Fruit fly (Drosophila melanogaster) whole organism, embryonic: Measurements from ENCODE around the gene IFT54.

Source experiments
- Asciz ChIP-seq: fragments of 200-800 bp; sonication (Bioruptor generic); optimal IDR thresholded peaks from 2 replicates; lab custom pipeline; 2017; ENCODE audit warnings: missing biosample characterization, mild to moderate bottlenecking, missing genetic modification characterization, missing genetic modification reagents
- BEAF-32 ChIP-seq: fragments of 200-800 bp; sonication (Bioruptor generic); optimal IDR thresholded peaks from 3 replicates; lab custom pipeline; 2017; ENCODE audit warnings: missing biosample characterization, missing genetic modification characterization, mild to moderate bottlenecking, moderate library complexity, missing genetic modification reagents
- Bteb2 ChIP-seq: fragments of 200-800 bp; sonication (Bioruptor generic); optimal IDR thresholded peaks from 2 replicates; lab custom pipeline; 2016; ENCODE audit warnings: missing biosample characterization, missing genetic modification characterization
- CG11560 ChIP-seq: fragments of 200-800 bp; sonication (Bioruptor generic); IDR thresholded peaks from 3 replicates; pipeline ENCODE4 v1.3.6; 2022; ENCODE audit warnings: missing biosample characterization, missing genetic modification characterization
- CG13894 ChIP-seq: fragments of 200-800 bp; sonication (Bioruptor generic); optimal IDR thresholded peaks from 3 replicates; lab custom pipeline; 2018; ENCODE audit warnings: missing biosample characterization, mild to moderate bottlenecking, missing genetic modification characterization, moderate library complexity
- CG14860 ChIP-seq: fragments of 200-800 bp; sonication (Bioruptor generic); IDR thresholded peaks from 3 replicates; pipeline ENCODE4 v1.3.6; 2022; ENCODE audit warnings: missing biosample characterization, missing genetic modification characterization; ENCODE audit not compliant: partially characterized antibody
- CG17385 ChIP-seq: fragments of 200-800 bp; sonication (Bioruptor generic); optimal IDR thresholded peaks from 3 replicates; lab custom pipeline; 2018; ENCODE audit warnings: missing biosample characterization, mild to moderate bottlenecking, missing genetic modification characterization
- CG17612 ChIP-seq: fragments of 200-800 bp; sonication (Bioruptor generic); IDR thresholded peaks from 2 replicates; pipeline ENCODE4 v1.3.6; 2022; ENCODE audit warnings: missing biosample characterization, missing genetic modification characterization
- CG18764 ChIP-seq: fragments of 200-800 bp; sonication (Bioruptor generic); optimal IDR thresholded peaks from 3 replicates; lab custom pipeline; 2016; ENCODE audit warnings: missing biosample characterization, missing genetic modification characterization
- CG2120 ChIP-seq: fragments of 200-800 bp; sonication (Bioruptor generic); optimal IDR thresholded peaks from 3 replicates; lab custom pipeline; 2016; ENCODE audit warnings: missing biosample characterization, missing genetic modification characterization
- CG2199 ChIP-seq: fragments of 200-800 bp; sonication (Bioruptor generic); IDR thresholded peaks from 3 replicates; pipeline ENCODE4 v1.3.6; 2022; ENCODE audit warnings: missing biosample characterization, missing genetic modification characterization
- CG2202 ChIP-seq: fragments of 200-800 bp; sonication (Bioruptor generic); optimal IDR thresholded peaks from 2 replicates; lab custom pipeline; 2018; ENCODE audit warnings: missing biosample characterization, mild to moderate bottlenecking, missing genetic modification characterization
- CG30431 ChIP-seq: fragments of 200-800 bp; sonication (Bioruptor generic); optimal IDR thresholded peaks from 2 replicates; lab custom pipeline; 2017; ENCODE audit warnings: missing biosample characterization, missing genetic modification characterization
- CG33557 ChIP-seq: fragments of 200-800 bp; sonication (Bioruptor generic); optimal IDR thresholded peaks from 2 replicates; lab custom pipeline; 2019; ENCODE audit warnings: missing biosample characterization, mild to moderate bottlenecking, missing genetic modification characterization, moderate library complexity
- CG4404 ChIP-seq: fragments of 200-800 bp; sonication (Bioruptor generic); IDR thresholded peaks from 2 replicates; pipeline ENCODE4 v1.3.6; 2022; ENCODE audit warnings: missing biosample characterization, missing genetic modification characterization
- CG4424 ChIP-seq: fragments of 200-800 bp; sonication (Bioruptor generic); optimal IDR thresholded peaks from 3 replicates; lab custom pipeline; 2016; ENCODE audit warnings: missing biosample characterization, missing genetic modification characterization
- CG6254 ChIP-seq: fragments of 200-800 bp; sonication (Bioruptor generic); optimal IDR thresholded peaks from 3 replicates; lab custom pipeline; 2017; ENCODE audit warnings: mild to moderate bottlenecking, missing biosample characterization, missing genetic modification reagents, missing genetic modification characterization
- CG7928 ChIP-seq: fragments of 200-800 bp; sonication (Bioruptor generic); optimal IDR thresholded peaks from 2 replicates; lab custom pipeline; 2017; ENCODE audit warnings: missing biosample characterization, mild to moderate bottlenecking, missing genetic modification characterization
- CG8388 ChIP-seq: fragments of 200-800 bp; sonication (Bioruptor generic); optimal IDR thresholded peaks from 2 replicates; lab custom pipeline; 2019; ENCODE audit warnings: missing biosample characterization, mild to moderate bottlenecking, missing genetic modification characterization, moderate library complexity
- CG8924 ChIP-seq: fragments of 200-800 bp; optimal IDR thresholded peaks from 3 replicates; lab custom pipeline; 2019; ENCODE audit warnings: missing biosample characterization, mild to moderate bottlenecking, missing genetic modification characterization, moderate library complexity
- CoRest ChIP-seq: fragments of 200-800 bp; sonication (Bioruptor generic); optimal IDR thresholded peaks from 3 replicates; lab custom pipeline; 2018; ENCODE audit warnings: missing biosample characterization, mild to moderate bottlenecking, missing genetic modification characterization, moderate library complexity
- CrebB ChIP-seq: fragments of 200-800 bp; sonication (Bioruptor generic); optimal IDR thresholded peaks from 3 replicates; lab custom pipeline; 2018; ENCODE audit warnings: missing biosample characterization, mild to moderate bottlenecking, missing genetic modification characterization
- D19A ChIP-seq: fragments of 200-800 bp; optimal IDR thresholded peaks from 3 replicates; lab custom pipeline; 2019; ENCODE audit warnings: missing biosample characterization, mild to moderate bottlenecking, missing genetic modification characterization, moderate library complexity
- Dad ChIP-seq: fragments of 200-800 bp; sonication (Bioruptor generic); optimal IDR thresholded peaks from 3 replicates; lab custom pipeline; 2016; ENCODE audit warnings: missing biosample characterization, missing genetic modification characterization
- Dek ChIP-seq: fragments of 200-800 bp; sonication (Bioruptor generic); optimal IDR thresholded peaks from 3 replicates; lab custom pipeline; 2019; ENCODE audit warnings: missing biosample characterization, mild to moderate bottlenecking, missing genetic modification characterization, moderate library complexity
- Doc2 ChIP-seq: fragments of 200-800 bp; sonication (Bioruptor generic); IDR thresholded peaks from 2 replicates; pipeline ENCODE4 v1.3.6; 2022; ENCODE audit warnings: missing biosample characterization, missing genetic modification characterization
- Eip74EF ChIP-seq, 2 experiments: fragments of 200-800 bp in 1 of 2; fragments of >200 bp in 1 of 2; sonication (Bioruptor generic) in 1 of 2; optimal IDR thresholded peaks; 2 replicates each; lab custom pipeline; 2017 to 2019; ENCODE audit warnings: missing biosample characterization in 2 of 2, missing genetic modification characterization in 2 of 2, mild to moderate bottlenecking in 1 of 2, moderate library complexity in 1 of 2
- Meics ChIP-seq: fragments of 200-800 bp; sonication (Bioruptor generic); optimal IDR thresholded peaks from 2 replicates; lab custom pipeline; 2017; ENCODE audit warnings: missing biosample characterization, mild to moderate bottlenecking, missing genetic modification characterization
- NC2α ChIP-seq: fragments of 200-800 bp; sonication (Bioruptor generic); optimal IDR thresholded peaks from 2 replicates; lab custom pipeline; 2016; ENCODE audit warnings: missing biosample characterization, missing genetic modification characterization
- Nf-YC ChIP-seq: fragments of 200-800 bp; optimal IDR thresholded peaks from 3 replicates; lab custom pipeline; 2019; ENCODE audit warnings: missing biosample characterization, mild to moderate bottlenecking, missing genetic modification characterization, moderate library complexity
- Taf1 ChIP-seq: fragments of 200-800 bp; sonication (Bioruptor generic); IDR thresholded peaks from 2 replicates; pipeline ENCODE4 v1.3.6; 2022; ENCODE audit warnings: missing biosample characterization, missing genetic modification characterization
- Vsx1 ChIP-seq: fragments of 200-800 bp; sonication (Bioruptor generic); optimal IDR thresholded peaks from 2 replicates; lab custom pipeline; 2017; ENCODE audit warnings: missing biosample characterization, mild to moderate bottlenecking, missing genetic modification characterization, missing genetic modification reagents
- amos ChIP-seq: fragments of 200-800 bp; sonication (Bioruptor generic); IDR thresholded peaks from 2 replicates; pipeline ENCODE4 v1.3.6; 2022; ENCODE audit warnings: missing biosample characterization, missing genetic modification characterization; ENCODE audit not compliant: partially characterized antibody
- bab2 ChIP-seq: fragments of 200-800 bp; sonication (Bioruptor generic); optimal IDR thresholded peaks from 2 replicates; lab custom pipeline; 2016; ENCODE audit warnings: missing biosample characterization, missing genetic modification characterization
- dysf ChIP-seq: fragments of 200-800 bp; sonication (Bioruptor generic); IDR thresholded peaks from 3 replicates; pipeline ENCODE4 v1.3.6; 2022; ENCODE audit warnings: missing biosample characterization, missing genetic modification characterization
- emc ChIP-seq: fragments of 200-800 bp; sonication (Bioruptor generic); optimal IDR thresholded peaks from 2 replicates; lab custom pipeline; 2016; ENCODE audit warnings: missing biosample characterization, missing genetic modification characterization
- en ChIP-seq: fragments of 200-800 bp; sonication (Bioruptor generic); optimal IDR thresholded peaks from 2 replicates; lab custom pipeline; 2016; ENCODE audit warnings: missing biosample characterization, missing genetic modification characterization
- fd3F ChIP-seq: fragments of 200-800 bp; sonication (Bioruptor generic); optimal IDR thresholded peaks from 2 replicates; lab custom pipeline; 2018; ENCODE audit warnings: missing biosample characterization, mild to moderate bottlenecking, missing genetic modification characterization, moderate library complexity
- fd64A ChIP-seq: fragments of 200-800 bp; sonication (Bioruptor generic); optimal IDR thresholded peaks from 3 replicates; lab custom pipeline; 2018; ENCODE audit warnings: missing biosample characterization, mild to moderate bottlenecking, missing genetic modification characterization
- gcm ChIP-seq: fragments of 200-800 bp; sonication (Bioruptor generic); optimal IDR thresholded peaks from 2 replicates; lab custom pipeline; 2019; ENCODE audit warnings: missing biosample characterization, mild to moderate bottlenecking, missing genetic modification characterization, moderate library complexity
- her ChIP-seq: fragments of 200-800 bp; sonication (Bioruptor generic); optimal IDR thresholded peaks from 2 replicates; lab custom pipeline; 2016; ENCODE audit warnings: missing biosample characterization, missing genetic modification characterization
- ken ChIP-seq: fragments of 200-800 bp; sonication (Bioruptor generic); IDR thresholded peaks from 3 replicates; pipeline ENCODE4 v1.3.6; 2022; ENCODE audit warnings: missing biosample characterization, missing genetic modification characterization
- lmd ChIP-seq: fragments of 200-800 bp; sonication (Bioruptor generic); IDR thresholded peaks from 2 replicates; pipeline ENCODE4 v1.3.6; 2022; ENCODE audit warnings: missing biosample characterization, missing genetic modification characterization
- mirr ChIP-seq: fragments of 200-800 bp; sonication (Bioruptor generic); optimal IDR thresholded peaks from 3 replicates; lab custom pipeline; 2018; ENCODE audit warnings: missing biosample characterization, mild to moderate bottlenecking, missing genetic modification characterization
- sd ChIP-seq: fragments of 200-800 bp; sonication (Bioruptor generic); optimal IDR thresholded peaks from 3 replicates; lab custom pipeline; 2018; ENCODE audit warnings: missing biosample characterization, mild to moderate bottlenecking, missing genetic modification characterization, moderate library complexity
- sens-2 ChIP-seq: fragments of 200-800 bp; sonication (Bioruptor generic); IDR thresholded peaks from 2 replicates; pipeline ENCODE4 v1.3.6; 2022; ENCODE audit warnings: missing biosample characterization, missing genetic modification characterization
- sr ChIP-seq: fragments of 200-800 bp; sonication (Bioruptor generic); IDR thresholded peaks from 3 replicates; pipeline ENCODE4 v1.3.6; 2022; ENCODE audit warnings: missing biosample characterization, missing genetic modification characterization
- tgo ChIP-seq: fragments of 200-800 bp; sonication (Bioruptor generic); IDR thresholded peaks from 3 replicates; pipeline ENCODE4 v1.3.6; 2022; ENCODE audit warnings: missing biosample characterization, missing genetic modification characterization
- trh ChIP-seq: fragments of 200-800 bp; sonication (Bioruptor generic); optimal IDR thresholded peaks from 2 replicates; lab custom pipeline; 2016; ENCODE audit warnings: missing biosample characterization, missing genetic modification characterization
- vnd ChIP-seq: fragments of 200-800 bp; sonication (Bioruptor generic); IDR thresholded peaks from 3 replicates; pipeline ENCODE4 v1.3.6; 2022; ENCODE audit warnings: missing biosample characterization, missing genetic modification characterization; ENCODE audit not compliant: partially characterized antibody
- z ChIP-seq: fragments of 200-800 bp; sonication (Bioruptor generic); IDR thresholded peaks from 3 replicates; pipeline ENCODE4 v1.3.6; 2022; ENCODE audit warnings: missing biosample characterization, missing genetic modification characterization

The IFT54 gene

DNA sequence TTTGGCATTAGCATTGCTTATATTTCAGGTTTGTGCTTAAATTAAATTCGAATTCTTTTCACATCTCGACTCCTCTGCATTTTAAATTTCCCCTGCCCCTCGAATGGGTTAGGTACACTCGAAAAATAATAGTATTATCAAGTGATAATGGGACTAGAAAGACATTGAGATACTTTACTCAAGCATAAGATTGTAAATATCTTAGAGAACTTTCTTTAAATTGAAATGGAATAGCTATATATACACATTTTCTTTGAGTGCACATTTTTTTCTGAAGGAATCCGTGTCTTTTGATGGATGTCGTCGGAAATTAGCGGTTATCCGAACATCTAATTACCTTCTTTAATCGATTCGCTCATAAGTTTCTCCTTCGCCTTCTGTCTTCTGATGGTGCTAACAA lies 8.8 kb downstream of the IFT54 start (continued):
- TF ChIP-seq mirr (GFP tag; lab: Kevin White, UChicago) (no peak), CG4424 (GFP tag; lab: Kevin White, UChicago) (no peak), CG2199 (no peak), BEAF-32 (no peak), trh (GFP tag; lab: Kevin White, UChicago) (no peak), CG33557 (GFP tag; lab: Kevin White, UChicago) (no peak), CG30431 (GFP tag; lab: Kevin White, UChicago) (no peak), Dad (no peak), Meics (peak; percentile 38), CG14860 (GFP tag; lab: Robert Waterston, UW) (no peak), CG11560 (tag; lab: Robert Waterston, UW) (no peak), CG2120 (GFP tag; lab: Kevin White, UChicago) (peak; percentile 41), CG4404 (GFP tag; lab: Robert Waterston, UW) (no peak), D19A (tag; lab: Kevin White, UChicago) (no peak), CG6254 (GFP tag; lab: Kevin White, UChicago) (no peak), Nf-YC (tag; lab: Kevin White, UChicago) (no peak), CG13894 (tag; lab: Kevin White, UChicago) (no peak), amos (GFP tag; lab: Robert Waterston, UW) (no peak), emc (GFP tag; lab: Kevin White, UChicago) (no peak), Dek (tag; lab: Kevin White, UChicago) (no peak), CG8388 (GFP tag; lab: Kevin White, UChicago) (no peak), bab2 (GFP tag; lab: Kevin White, UChicago) (no peak), CrebB (tag; lab: Kevin White, UChicago) (no peak), Vsx1 (GFP tag; lab: Kevin White, UChicago) (no peak), lmd (peak; percentile 55; the same call in 1 of the 2 replicates), Eip74EF (GFP tag; optimal IDR thresholded peaks at IDR 0.05; lab: Kevin White, UChicago) (no peak), CoRest (tag; lab: Kevin White, UChicago) (no peak), dysf (peak; percentile 58; the same call in 2 of the 3 replicates), CG18764 (GFP tag; lab: Kevin White, UChicago) (no peak), sr (GFP tag; lab: Robert Waterston, UW) (no peak), sd (peak; percentile 13), ken (GFP tag; lab: Robert Waterston, UW) (no peak), Taf1 (GFP tag; lab: Robert Waterston, UW) (0 out of 2 replicates have a peak, but pooled peaks have one; percentile 18), sens-2 (no peak), her (no peak), NC2α (GFP tag; lab: Kevin White, UChicago) (no peak), CG7928 (GFP tag; lab: Kevin White, UChicago) (no peak), z (GFP tag; lab: Robert Waterston, UW) (no peak), vnd (GFP tag; lab: Robert Waterston, UW) (no peak), fd3F (GFP tag; lab: Kevin White, UChicago) (no peak), CG8924 (tag; lab: Kevin White, UChicago) (peak; percentile 30), gcm (no peak), CG2202 (tag; lab: Kevin White, UChicago) (no peak), CG17612 (GFP tag; lab: Robert Waterston, UW) (no peak), Bteb2 (GFP tag; lab: Kevin White, UChicago) (no peak), Asciz (no peak), en (GFP tag; lab: Kevin White, UChicago) (peak; percentile 16), fd64A (GFP tag; lab: Kevin White, UChicago) (no peak), Doc2 (GFP tag; lab: Robert Waterston, UW) (no peak), CG17385 (no peak), tgo (GFP tag; lab: Robert Waterston, UW) (peak; percentile 40; the same call in 1 of the 3 replicates)
